Worm (Caenorhabditis elegans) whole organism, mixed stage, embryonic: ENCODE measurements around the gene tbc-20.

ENCODE experiments used
- M03D4.4 ChIP-seq: sonication (generic microtip); optimal IDR thresholded peaks from 2 replicates; lab custom pipeline; 2017; ENCODE audit warnings: mild to moderate bottlenecking, missing genetic modification characterization, missing compliant biosample characterization
- bed-3 ChIP-seq: fragments of 200-800 bp; sonication (Bioruptor generic); optimal IDR thresholded peaks from 3 replicates; lab custom pipeline; 2018; ENCODE audit warnings: mild to moderate bottlenecking, missing genetic modification characterization, moderate library complexity, missing compliant biosample characterization
- blmp-1 ChIP-seq: fragments of 150-350 bp; optimal IDR thresholded peaks from 2 replicates; lab custom pipeline; 2014; ENCODE audit warnings: missing biosample characterization, missing genetic modification characterization
- ceh-39 ChIP-seq: fragments of 150-350 bp; optimal IDR thresholded peaks from 2 replicates; lab custom pipeline; 2014; ENCODE audit warnings: missing biosample characterization, missing genetic modification characterization
- ceh-43 ChIP-seq: fragments of 200-800 bp; sonication (Bioruptor generic); optimal IDR thresholded peaks from 2 replicates; lab custom pipeline; 2018; ENCODE audit warnings: mild to moderate bottlenecking, missing genetic modification characterization, moderate library complexity, missing compliant biosample characterization
- ceh-83 ChIP-seq: fragments of 200-800 bp; sonication (Bioruptor generic); optimal IDR thresholded peaks from 2 replicates; lab custom pipeline; 2018; ENCODE audit warnings: mild to moderate bottlenecking, missing genetic modification characterization, missing compliant biosample characterization
- ces-1 ChIP-seq: fragments of 150-350 bp; optimal IDR thresholded peaks from 2 replicates; lab custom pipeline; 2014; ENCODE audit warnings: missing biosample characterization, missing genetic modification reagents, missing genetic modification characterization
- cnd-1 ChIP-seq: fragments of 200-800 bp; sonication (Bioruptor generic); optimal IDR thresholded peaks from 2 replicates; lab custom pipeline; 2018; ENCODE audit warnings: mild to moderate bottlenecking, missing genetic modification characterization, missing compliant biosample characterization
- drap-1 ChIP-seq: fragments of 200-800 bp; sonication (Bioruptor generic); optimal IDR thresholded peaks from 3 replicates; lab custom pipeline; 2018; ENCODE audit warnings: mild to moderate bottlenecking, missing genetic modification characterization, missing compliant biosample characterization
- elt-1 ChIP-seq: sonication (generic microtip); optimal IDR thresholded peaks from 2 replicates; lab custom pipeline; 2017; ENCODE audit warnings: missing genetic modification characterization, mild to moderate bottlenecking, missing compliant biosample characterization, antibody characterized with exemption, moderate library complexity, borderline replicate concordance; ENCODE audit not compliant: insufficient read depth
- elt-3 ChIP-seq: fragments of 150-350 bp; optimal IDR thresholded peaks from 2 replicates; lab custom pipeline; 2014; ENCODE audit warnings: missing biosample characterization, missing genetic modification characterization
- flh-1 ChIP-seq: fragments of 200-800 bp; sonication (Bioruptor generic); optimal IDR thresholded peaks from 2 replicates; lab custom pipeline; 2018; ENCODE audit warnings: mild to moderate bottlenecking, missing genetic modification characterization, moderate library complexity, missing compliant biosample characterization
- ham-2 ChIP-seq: fragments of 200-800 bp; sonication (Bioruptor generic); optimal IDR thresholded peaks from 2 replicates; lab custom pipeline; 2018; ENCODE audit warnings: mild to moderate bottlenecking, missing genetic modification characterization, missing compliant biosample characterization
- hlh-1 ChIP-seq: fragments of 150-350 bp; optimal IDR thresholded peaks from 2 replicates; lab custom pipeline; 2014; ENCODE audit warnings: missing biosample characterization, missing genetic modification reagents, missing genetic modification characterization
- lin-13 ChIP-seq: fragments of 150-350 bp; optimal IDR thresholded peaks from 2 replicates; lab custom pipeline; 2014; ENCODE audit warnings: missing biosample characterization, missing genetic modification characterization
- lin-32 ChIP-seq: fragments of 200-800 bp; sonication (Bioruptor generic); optimal IDR thresholded peaks from 2 replicates; lab custom pipeline; 2018; ENCODE audit warnings: mild to moderate bottlenecking, missing genetic modification characterization, missing compliant biosample characterization
- lsy-2 ChIP-seq: fragments of 150-350 bp; optimal IDR thresholded peaks from 2 replicates; lab custom pipeline; 2014; ENCODE audit warnings: missing biosample characterization, missing genetic modification characterization
- mab-5 ChIP-seq: fragments of 150-350 bp; optimal IDR thresholded peaks from 2 replicates; lab custom pipeline; 2014; ENCODE audit warnings: missing biosample characterization, missing genetic modification characterization
- mep-1 ChIP-seq: fragments of 150-350 bp; optimal IDR thresholded peaks from 2 replicates; lab custom pipeline; 2017; ENCODE audit warnings: missing biosample characterization, missing genetic modification reagents, missing genetic modification characterization, inconsistent platforms
- mls-2 ChIP-seq: sonication (generic microtip); optimal IDR thresholded peaks from 2 replicates; lab custom pipeline; 2016; ENCODE audit warnings: mild to moderate bottlenecking, missing genetic modification characterization, moderate library complexity, missing compliant biosample characterization
- nhr-12 ChIP-seq: fragments of 150-350 bp; optimal IDR thresholded peaks from 2 replicates; lab custom pipeline; 2014; ENCODE audit warnings: missing biosample characterization, missing genetic modification characterization
- nhr-2 ChIP-seq: fragments of 150-350 bp; optimal IDR thresholded peaks from 2 replicates; lab custom pipeline; 2014; ENCODE audit warnings: missing biosample characterization, missing genetic modification characterization
- nhr-237 ChIP-seq: fragments of 150-350 bp; optimal IDR thresholded peaks from 2 replicates; lab custom pipeline; 2014; ENCODE audit warnings: missing biosample characterization, missing genetic modification characterization
- nhr-28 ChIP-seq: fragments of 150-350 bp; optimal IDR thresholded peaks from 2 replicates; lab custom pipeline; 2014; ENCODE audit warnings: missing biosample characterization, missing genetic modification characterization
- nhr-76 ChIP-seq: sonication (generic microtip); optimal IDR thresholded peaks from 2 replicates; lab custom pipeline; 2017; ENCODE audit warnings: missing biosample characterization, missing genetic modification characterization
- pha-4 ChIP-seq: fragments of 150-350 bp; optimal IDR thresholded peaks from 2 replicates; lab custom pipeline; 2018; ENCODE audit warnings: missing biosample characterization, missing genetic modification reagents, missing genetic modification characterization
- sem-2 ChIP-seq: fragments of 200-800 bp; sonication (Bioruptor generic); optimal IDR thresholded peaks from 2 replicates; lab custom pipeline; 2018; ENCODE audit warnings: mild to moderate bottlenecking, missing genetic modification characterization, missing compliant biosample characterization
- snpc-4 ChIP-seq: fragments of 150-350 bp; optimal IDR thresholded peaks from 2 replicates; lab custom pipeline; 2014; ENCODE audit warnings: missing biosample characterization, missing genetic modification characterization
- sptf-1 ChIP-seq: sonication (generic microtip); optimal IDR thresholded peaks from 2 replicates; lab custom pipeline; 2017; ENCODE audit warnings: mild to moderate bottlenecking, missing genetic modification characterization, moderate library complexity, missing compliant biosample characterization
- tbx-8 ChIP-seq: fragments of 200-800 bp; sonication (Bioruptor generic); optimal IDR thresholded peaks from 2 replicates; lab custom pipeline; 2018; ENCODE audit warnings: mild to moderate bottlenecking, missing genetic modification characterization, moderate library complexity, missing compliant biosample characterization
- unc-120 ChIP-seq: sonication (generic microtip); optimal IDR thresholded peaks from 2 replicates; lab custom pipeline; 2017; ENCODE audit warnings: missing genetic modification characterization, missing compliant biosample characterization; ENCODE audit not compliant: poor library complexity, severe bottlenecking
- unc-39 ChIP-seq: fragments of 150-350 bp; optimal IDR thresholded peaks from 2 replicates; lab custom pipeline; 2014; ENCODE audit warnings: missing biosample characterization, missing genetic modification characterization
- unc-62 ChIP-seq: fragments of 150-350 bp; optimal IDR thresholded peaks from 2 replicates; lab custom pipeline; 2014; ENCODE audit warnings: missing biosample characterization, missing genetic modification reagents, missing genetic modification characterization
- zip-8 ChIP-seq: fragments of 150-350 bp; optimal IDR thresholded peaks from 2 replicates; lab custom pipeline; 2014; ENCODE audit warnings: missing biosample characterization, missing genetic modification characterization
- ztf-11 ChIP-seq: fragments of 150-350 bp; optimal IDR thresholded peaks from 2 replicates; lab custom pipeline; 2014; ENCODE audit warnings: missing biosample characterization, missing genetic modification characterization

Gene tbc-20

DNA sequence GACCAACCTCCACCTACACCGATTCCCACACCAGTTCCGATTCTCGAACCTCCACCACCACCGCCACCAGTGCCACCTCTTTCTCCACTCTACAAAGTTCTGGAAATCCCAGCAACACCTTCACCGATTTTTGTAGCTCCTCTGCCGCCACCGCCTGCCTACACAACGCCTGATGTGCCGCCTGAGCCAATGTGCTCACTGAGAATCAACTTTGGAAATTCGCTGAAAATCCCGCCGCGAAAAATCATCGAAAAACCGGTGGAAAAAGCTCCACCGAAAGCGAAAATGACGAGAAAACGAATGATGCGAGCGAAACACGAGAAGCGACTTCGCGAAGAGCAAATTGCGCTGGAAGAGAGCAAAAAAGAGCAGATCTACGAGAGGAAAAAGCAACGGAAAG lies 18.4 kb upstream of the tbc-20 start:
- TF ChIP-seq unc-39 (no peak), cnd-1 (no peak), bed-3 (no peak), nhr-76 (tag; lab: Kevin White, UChicago) (no peak), ceh-43 (GFP tag; lab: Kevin White, UChicago) (no peak), flh-1 (no peak), lin-32 (GFP tag; lab: Kevin White, UChicago) (no peak), hlh-1 (no peak), mep-1 (no peak)

DNA sequence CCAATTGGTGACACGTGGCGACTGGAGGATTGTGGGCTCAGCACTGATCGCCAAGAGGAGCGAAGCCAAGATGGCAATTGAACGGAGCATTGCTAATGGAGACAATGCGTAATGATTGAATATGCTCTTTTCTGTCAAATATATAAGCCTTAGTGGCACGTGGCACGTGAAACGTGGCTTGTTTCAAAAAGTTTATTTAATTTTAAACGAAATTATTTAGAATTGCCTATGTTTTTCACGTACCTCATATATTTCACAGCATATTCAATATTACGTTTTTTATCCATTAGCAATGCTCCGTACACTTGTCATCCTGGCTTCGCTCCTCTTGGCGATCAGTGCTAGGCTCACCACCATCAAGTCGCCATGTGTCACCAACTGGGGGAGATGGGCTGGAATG lies 12.4 kb upstream of the tbc-20 start, which contains the start of gene Y54E2A.9:
Gene Y54E2A.9, minus strand, starts transcription at position 101 of the 400 bp plus-strand sequence.
- TF ChIP-seq unc-120 (tag; lab: Kevin White, UChicago), result no peak

DNA sequence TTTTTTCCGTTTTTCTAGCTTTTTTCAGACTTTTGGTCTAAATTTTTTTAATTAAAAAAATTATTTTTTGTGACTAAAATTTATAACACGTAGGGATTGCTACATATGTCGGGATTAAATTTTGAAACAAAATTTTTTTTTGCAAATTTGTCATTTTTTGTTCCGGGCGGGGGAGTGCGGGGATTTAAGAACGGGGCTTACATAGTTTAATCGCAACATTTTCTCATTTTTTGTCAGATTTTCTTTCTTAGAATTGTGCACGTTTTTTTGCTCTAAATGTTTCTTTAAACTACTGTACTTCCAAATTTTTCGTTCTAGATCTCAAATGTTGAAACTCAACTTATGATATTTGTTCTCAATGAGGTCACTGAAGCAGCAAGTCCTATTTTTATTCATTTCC lies 7.5 kb upstream of the tbc-20 start, which contains the start of gene Y54E2A.10:
Gene Y54E2A.10, plus strand, starts transcription at position 301 of the 400 bp plus-strand sequence.
- TF ChIP-seq unc-39, result no peak
- TF ChIP-seq, all 35 proteins: peak for 0

DNA sequence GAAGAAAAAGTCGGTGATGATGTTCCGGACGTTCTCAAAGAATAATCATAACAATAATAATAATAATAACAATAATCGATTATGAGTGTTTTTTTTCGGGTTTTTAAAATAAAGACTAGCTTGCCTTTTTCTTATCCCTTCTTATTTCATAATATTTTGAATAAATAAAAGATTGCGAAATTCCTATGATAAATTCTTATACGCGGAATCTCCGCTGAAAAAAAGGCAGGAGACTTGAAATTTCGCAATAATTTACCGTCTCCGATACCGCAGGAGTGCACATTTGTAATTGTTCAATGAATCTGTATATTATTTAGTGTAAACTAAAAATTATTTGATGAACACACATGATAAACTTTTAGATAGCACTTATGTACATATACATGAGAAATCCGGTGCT lies 5.8 kb upstream of the tbc-20 start:
- TF ChIP-seq nhr-28 (tag; lab: Kevin White, UChicago), result no peak
- TF ChIP-seq nhr-12 (tag; lab: Kevin White, UChicago), result no peak
- TF ChIP-seq pha-4 (tag; lab: Kevin White, UChicago), result no peak
- no peak for TF ChIP-seq elt-1 (tag; lab: Kevin White, UChicago)
- no peak for TF ChIP-seq elt-3 (tag; lab: Kevin White, UChicago)
- no peak for TF ChIP-seq lin-13 (tag; lab: Kevin White, UChicago)
- no peak for TF ChIP-seq M03D4.4 (tag; lab: Kevin White, UChicago)
- TF ChIP-seq tbx-8 (GFP tag; lab: Kevin White, UChicago), result no peak
- no peak for TF ChIP-seq lin-32 (GFP tag; lab: Kevin White, UChicago)
- no peak for TF ChIP-seq unc-39

DNA sequence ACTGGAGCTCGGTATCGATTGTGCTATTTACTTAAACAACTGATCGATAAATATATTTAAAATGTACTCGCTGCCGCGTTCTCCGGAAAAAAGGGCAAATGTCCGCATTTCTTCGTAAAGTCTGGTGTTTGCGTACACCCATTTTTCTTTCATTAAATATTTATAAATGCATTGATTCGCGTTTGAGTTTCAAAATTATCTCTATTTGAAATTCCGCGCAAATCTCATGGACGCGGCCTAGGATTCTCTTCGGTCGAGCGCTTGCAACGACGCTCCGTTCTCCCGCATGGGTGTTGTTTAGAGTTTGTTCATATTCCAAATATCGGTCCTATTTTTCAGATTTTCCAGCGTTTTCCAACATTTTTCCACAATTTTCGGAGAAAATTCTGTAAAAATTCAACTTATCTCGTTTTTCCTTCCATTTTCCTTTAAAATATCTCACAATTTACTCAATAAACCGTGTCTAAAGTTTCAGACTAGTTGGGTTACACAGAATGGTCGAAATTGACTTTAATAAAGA lies 3.3 kb upstream of the tbc-20 start, which contains the start of gene eif-3.B:
Gene eif-3.B, plus strand, starts transcription at position 470 of the 520 bp plus-strand sequence.
- TF ChIP-seq lin-13 (tag; lab: Kevin White, UChicago), result peak; percentile 72
- TF ChIP-seq mls-2 (tag; lab: Kevin White, UChicago), result peak; percentile 18
- TF ChIP-seq ces-1 (GFP tag; lab: Kevin White, UChicago), result peak; percentile 97
- TF ChIP-seq unc-39, result no peak
- TF ChIP-seq nhr-28 (tag; lab: Kevin White, UChicago), result no peak
- no peak for TF ChIP-seq flh-1
- TF ChIP-seq nhr-237, result peak; percentile 94
- TF ChIP-seq mab-5 (tag; lab: Kevin White, UChicago), result peak; percentile 64
- no peak for TF ChIP-seq elt-3 (tag; lab: Kevin White, UChicago)
- no peak for TF ChIP-seq ztf-11
- no peak for TF ChIP-seq tbx-8 (GFP tag; lab: Kevin White, UChicago)
- peak; percentile 8 for TF ChIP-seq lin-32 (GFP tag; lab: Kevin White, UChicago)
- TF ChIP-seq mep-1, result peak; percentile 88
- TF ChIP-seq zip-8 (tag; lab: Kevin White, UChicago), result no peak
- TF ChIP-seq sptf-1, result peak; percentile 82
- TF ChIP-seq ceh-43 (GFP tag; lab: Kevin White, UChicago), result no peak
- TF ChIP-seq drap-1, result peak; percentile 63
- peak; percentile 56 for TF ChIP-seq unc-62
- TF ChIP-seq nhr-12 (tag; lab: Kevin White, UChicago), result no peak
- TF ChIP-seq unc-120 (tag; lab: Kevin White, UChicago), result peak; percentile 40
- TF ChIP-seq sem-2 (GFP tag; lab: Kevin White, UChicago), result no peak
- no peak for TF ChIP-seq bed-3
- no peak for TF ChIP-seq ceh-83
- no peak for TF ChIP-seq nhr-76 (tag; lab: Kevin White, UChicago)
- no peak for TF ChIP-seq elt-1 (tag; lab: Kevin White, UChicago)
- TF ChIP-seq ham-2 (GFP tag; lab: Kevin White, UChicago), result no peak
- no peak for TF ChIP-seq snpc-4 (tag; lab: Kevin White, UChicago)
- no peak for TF ChIP-seq M03D4.4 (tag; lab: Kevin White, UChicago)
- TF ChIP-seq cnd-1, result no peak
- TF ChIP-seq ceh-39 (tag; lab: Kevin White, UChicago), result peak; percentile 75
- peak; percentile 8 for TF ChIP-seq hlh-1
- peak; percentile 85 for TF ChIP-seq lsy-2 (tag; lab: Kevin White, UChicago)
- peak; percentile 93 for TF ChIP-seq pha-4 (tag; lab: Kevin White, UChicago)
- no peak for TF ChIP-seq nhr-2 (tag; lab: Kevin White, UChicago)
- TF ChIP-seq blmp-1 (tag; lab: Kevin White, UChicago), result no peak
